Fruit fly (Drosophila melanogaster): Measurements from ENCODE around the gene CG10969.
A peak's percentile ranks its signal among the peaks of the same experiment; 100 is the strongest.

CG10969 gene

DNA sequence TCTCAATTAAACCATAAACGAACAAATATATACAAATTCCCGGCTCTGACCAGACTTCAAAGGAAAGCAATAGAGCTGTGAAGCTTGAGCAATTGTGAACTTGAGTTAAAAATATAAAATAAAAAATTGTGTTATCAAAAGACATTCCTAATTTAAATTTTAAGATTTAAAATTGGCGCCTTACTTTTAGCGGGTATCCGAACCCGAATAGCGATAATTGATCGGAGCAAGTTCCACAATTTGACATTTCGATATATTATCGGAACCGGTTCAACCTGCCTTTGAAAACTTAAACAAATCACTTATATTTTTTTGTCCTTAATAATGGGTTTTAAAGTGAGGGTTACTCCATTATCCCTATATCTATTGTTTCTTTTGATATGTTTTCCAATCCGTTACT lies 48.2 kb downstream of the CG10969 start (continued):
- TF ChIP-seq Atf-2 (GFP tag; optimal IDR thresholded peaks at IDR 0.05) (no peak), CG30020 (tag; optimal IDR thresholded peaks at IDR 0.05) (peak; percentile 22), CG13287 (GFP tag; IDR thresholded peaks at IDR 0.05; ENCODE audit: partially characterized antibody) (peak; percentile 77), CG12219 (GFP tag; optimal IDR thresholded peaks at IDR 0.05) (no peak), hth (optimal IDR thresholded peaks at IDR 0.05) (no peak), Lhr (GFP tag; optimal IDR thresholded peaks at IDR 0.05) (peak; percentile 33), Doc2 (GFP tag; IDR thresholded peaks at IDR 0.05) (no peak), CG7271 (tag; optimal IDR thresholded peaks at IDR 0.05) (no peak), E2f2 (GFP tag; IDR thresholded peaks at IDR 0.05) (peak; percentile 100), Doc3 (GFP tag; IDR thresholded peaks at IDR 0.05; ENCODE audit: partially characterized antibody) (peak; percentile 48; the same call in 2 of the 3 replicates), her (GFP tag; optimal IDR thresholded peaks at IDR 0.05) (no peak), HLH4C (GFP tag; IDR thresholded peaks at IDR 0.05; ENCODE audit: partially characterized antibody) (peak; percentile 67; the same call in 2 of the 3 replicates), knrl (GFP tag; IDR thresholded peaks at IDR 0.05; ENCODE audit: partially characterized antibody) (peak; percentile 64), br (optimal IDR thresholded peaks at IDR 0.05) (no peak), CG7372 (GFP tag; IDR thresholded peaks at IDR 0.05) (no peak), CG33213 (GFP tag; optimal IDR thresholded peaks at IDR 0.05) (no peak), Mes4 (GFP tag; optimal IDR thresholded peaks at IDR 0.05) (no peak), gce (GFP tag; IDR thresholded peaks at IDR 0.05) (no peak), wor (GFP tag; IDR thresholded peaks at IDR 0.05) (no peak), Dref (GFP tag; IDR thresholded peaks at IDR 0.05) (peak; percentile 95), ara (GFP tag; IDR thresholded peaks at IDR 0.05) (no peak), so (GFP tag; IDR thresholded peaks at IDR 0.05) (no peak), Bteb2 (GFP tag; optimal IDR thresholded peaks at IDR 0.05) (no peak), CG7839 (tag; optimal IDR thresholded peaks at IDR 0.05) (no peak), lmd (GFP tag; IDR thresholded peaks at IDR 0.05) (no peak), CG6175 (GFP tag; IDR thresholded peaks at IDR 0.05) (no peak), CG12236 (GFP tag; optimal IDR thresholded peaks at IDR 0.05) (no peak), YL-1 (GFP tag; optimal IDR thresholded peaks at IDR 0.05) (no peak), Opbp (GFP tag; IDR thresholded peaks at IDR 0.05; ENCODE audit: partially characterized antibody) (peak; percentile 73; the same call in 1 of the 3 replicates), CG32772 (GFP tag; IDR thresholded peaks at IDR 0.05) (no peak), crol (GFP tag; IDR thresholded peaks at IDR 0.05) (no peak), Hmr (GFP tag; optimal IDR thresholded peaks at IDR 0.05) (no peak), nerfin-2 (GFP tag; IDR thresholded peaks at IDR 0.05; ENCODE audit: partially characterized antibody) (peak; percentile 55; the same call in 1 of the 2 replicates), CG10565 (GFP tag; optimal IDR thresholded peaks at IDR 0.05) (no peak), CG7987 (GFP tag; optimal IDR thresholded peaks at IDR 0.05) (no peak), stwl (tag; optimal IDR thresholded peaks at IDR 0.05) (peak; percentile 36), CG9609 (GFP tag; optimal IDR thresholded peaks at IDR 0.05) (no peak), Hey (tag; optimal IDR thresholded peaks at IDR 0.05) (no peak), CG7745 (tag; optimal IDR thresholded peaks at IDR 0.05) (no peak), HLH3B (GFP tag; IDR thresholded peaks at IDR 0.05) (no peak), Dll (GFP tag; IDR thresholded peaks at IDR 0.05; ENCODE audit: partially characterized antibody) (peak; percentile 68; the same call in 3 of the 4 replicates), Scr (GFP tag; IDR thresholded peaks at IDR 0.05; ENCODE audit: partially characterized antibody) (peak; percentile 60), Oaz (GFP tag; IDR thresholded peaks at IDR 0.05) (no peak), CG6854 (GFP tag; optimal IDR thresholded peaks at IDR 0.05) (no peak), CG42726 (GFP tag; IDR thresholded peaks at IDR 0.05; ENCODE audit: partially characterized antibody) (0 out of 2 replicates have a peak, but pooled peaks have one; percentile 40), CG32532 (GFP tag; IDR thresholded peaks at IDR 0.05) (no peak), chif (GFP tag; optimal IDR thresholded peaks at IDR 0.05) (no peak), inv (GFP tag; IDR thresholded peaks at IDR 0.05; ENCODE audit: partially characterized antibody) (peak; percentile 47; the same call in 1 of the 2 replicates), pzg (GFP tag; optimal IDR thresholded peaks at IDR 0.05) (peak; percentile 48), CG12769 (tag; optimal IDR thresholded peaks at IDR 0.05) (no peak), Rx (GFP tag; IDR thresholded peaks at IDR 0.05) (no peak)
